Fruit fly (Drosophila melanogaster) whole organism, embryonic: ENCODE measurements around the gene Ccn.

Source experiments
- Aef1 ChIP-seq: fragments of 200-800 bp; sonication (Bioruptor generic); IDR thresholded peaks from 3 replicates; pipeline ENCODE4 v1.3.6; 2022; ENCODE audit warnings: missing biosample characterization, missing genetic modification characterization
- Awh ChIP-seq: fragments of 200-800 bp; sonication (Bioruptor generic); IDR thresholded peaks from 2 replicates; pipeline ENCODE4, ENCODE4 v1.3.6; 2022; ENCODE audit warnings: missing biosample characterization, missing genetic modification characterization
- Bgb ChIP-seq: fragments of 200-800 bp; sonication (Bioruptor generic); IDR thresholded peaks from 2 replicates; pipeline ENCODE4 v1.3.6; 2022; ENCODE audit warnings: missing biosample characterization, missing genetic modification characterization; ENCODE audit not compliant: partially characterized antibody
- CG11085 ChIP-seq: fragments of 200-800 bp; sonication (Bioruptor generic); IDR thresholded peaks from 2 replicates; pipeline ENCODE4 v1.3.6; 2022; ENCODE audit warnings: missing biosample characterization, missing genetic modification characterization
- CG11696 ChIP-seq: fragments of 200-800 bp; sonication (Bioruptor generic); IDR thresholded peaks from 2 replicates; pipeline ENCODE4 v1.3.6; 2022; ENCODE audit warnings: missing biosample characterization, missing genetic modification characterization
- CG12104 ChIP-seq: fragments of 200-800 bp; sonication (Bioruptor generic); optimal IDR thresholded peaks from 3 replicates; lab custom pipeline; 2016; ENCODE audit warnings: missing biosample characterization, missing genetic modification characterization
- CG1529 ChIP-seq: fragments of 200-800 bp; sonication (Bioruptor generic); optimal IDR thresholded peaks from 3 replicates; lab custom pipeline; 2018; ENCODE audit warnings: missing biosample characterization, missing genetic modification characterization
- CG17361 ChIP-seq: fragments of 200-800 bp; sonication (Bioruptor generic); IDR thresholded peaks from 3 replicates; pipeline ENCODE4 v1.3.6; 2022; ENCODE audit warnings: missing biosample characterization, missing genetic modification characterization
- CG2116 ChIP-seq: fragments of 200-800 bp; sonication (Bioruptor generic); optimal IDR thresholded peaks from 3 replicates; lab custom pipeline; 2018; ENCODE audit warnings: missing biosample characterization, mild to moderate bottlenecking, missing genetic modification characterization
- CG2202 ChIP-seq: fragments of 200-800 bp; sonication (Bioruptor generic); optimal IDR thresholded peaks from 2 replicates; lab custom pipeline; 2018; ENCODE audit warnings: missing biosample characterization, mild to moderate bottlenecking, missing genetic modification characterization
- CG2875 ChIP-seq: fragments of 200-800 bp; sonication (Bioruptor generic); optimal IDR thresholded peaks from 2 replicates; lab custom pipeline; 2017; ENCODE audit warnings: missing biosample characterization, mild to moderate bottlenecking, missing genetic modification characterization, missing genetic modification reagents
- CG30403 ChIP-seq: fragments of 200-800 bp; sonication (Bioruptor generic); optimal IDR thresholded peaks from 3 replicates; lab custom pipeline; 2016; ENCODE audit warnings: missing biosample characterization, missing genetic modification characterization
- CG31224 ChIP-seq: fragments of 200-800 bp; sonication (Bioruptor generic); IDR thresholded peaks from 2 replicates; pipeline ENCODE4 v1.3.6; 2022; ENCODE audit warnings: missing biosample characterization, missing genetic modification characterization
- CG31388 ChIP-seq: fragments of 200-800 bp; sonication (Bioruptor generic); optimal IDR thresholded peaks from 2 replicates; lab custom pipeline; 2016; ENCODE audit warnings: missing biosample characterization, missing genetic modification characterization
- CG3281 ChIP-seq: fragments of 200-800 bp; sonication (Bioruptor generic); optimal IDR thresholded peaks from 3 replicates; lab custom pipeline; 2017; ENCODE audit warnings: missing biosample characterization, mild to moderate bottlenecking, missing genetic modification characterization
- CG33213 ChIP-seq: fragments of 200-800 bp; sonication (Bioruptor generic); optimal IDR thresholded peaks from 3 replicates; lab custom pipeline; 2016; ENCODE audit warnings: missing biosample characterization, missing genetic modification characterization
- CG5245 ChIP-seq: fragments of 200-800 bp; sonication (Bioruptor generic); optimal IDR thresholded peaks from 3 replicates; lab custom pipeline; 2016; ENCODE audit warnings: missing biosample characterization, missing genetic modification characterization
- CG7372 ChIP-seq: fragments of 200-800 bp; sonication (Bioruptor generic); IDR thresholded peaks from 2 replicates; pipeline ENCODE4 v1.3.6; 2022; ENCODE audit warnings: missing biosample characterization, missing genetic modification characterization
- CG7745 ChIP-seq: fragments of 200-800 bp; sonication (Bioruptor generic); optimal IDR thresholded peaks from 2 replicates; lab custom pipeline; 2018; ENCODE audit warnings: missing biosample characterization, mild to moderate bottlenecking, missing genetic modification characterization, moderate library complexity
- CG7839 ChIP-seq: fragments of 200-800 bp; sonication (Bioruptor generic); optimal IDR thresholded peaks from 3 replicates; lab custom pipeline; 2018; ENCODE audit warnings: missing biosample characterization, mild to moderate bottlenecking, missing genetic modification characterization, moderate library complexity
- CG7963 ChIP-seq: fragments of 200-800 bp; sonication (Bioruptor generic); IDR thresholded peaks from 3 replicates; pipeline ENCODE4 v1.3.6; 2022; ENCODE audit warnings: missing biosample characterization, missing genetic modification characterization; ENCODE audit not compliant: partially characterized antibody
- CG7987 ChIP-seq: fragments of 200-800 bp; sonication (Bioruptor generic); optimal IDR thresholded peaks from 2 replicates; lab custom pipeline; 2018; ENCODE audit warnings: missing biosample characterization, mild to moderate bottlenecking, missing genetic modification characterization, moderate library complexity
- CG9437 ChIP-seq: fragments of 200-800 bp; sonication (Bioruptor generic); optimal IDR thresholded peaks from 2 replicates; lab custom pipeline; 2018; ENCODE audit warnings: missing biosample characterization, mild to moderate bottlenecking, missing genetic modification characterization
- CG9797 ChIP-seq: fragments of 200-800 bp; sonication (Bioruptor generic); optimal IDR thresholded peaks from 3 replicates; lab custom pipeline; 2018; ENCODE audit warnings: missing biosample characterization, mild to moderate bottlenecking, missing genetic modification characterization
- Camta ChIP-seq: fragments of 200-800 bp; sonication (Bioruptor generic); optimal IDR thresholded peaks from 2 replicates; lab custom pipeline; 2016; ENCODE audit warnings: missing biosample characterization, missing genetic modification characterization
- CkIIα-i1 ChIP-seq: fragments of 200-800 bp; sonication (Bioruptor generic); IDR thresholded peaks from 2 replicates; pipeline ENCODE4 v1.3.6; 2022; ENCODE audit warnings: missing biosample characterization, missing genetic modification characterization
- D19A ChIP-seq: fragments of 200-800 bp; optimal IDR thresholded peaks from 3 replicates; lab custom pipeline; 2019; ENCODE audit warnings: missing biosample characterization, mild to moderate bottlenecking, missing genetic modification characterization, moderate library complexity
- HmgD ChIP-seq: fragments of 200-800 bp; sonication (Bioruptor generic); optimal IDR thresholded peaks from 3 replicates; lab custom pipeline; 2016; ENCODE audit warnings: missing biosample characterization, missing genetic modification characterization
- Hmr ChIP-seq: fragments of 200-800 bp; sonication (Bioruptor generic); optimal IDR thresholded peaks from 3 replicates; lab custom pipeline; 2017; ENCODE audit warnings: mild to moderate bottlenecking, missing biosample characterization, missing genetic modification reagents, missing genetic modification characterization
- Hr39 ChIP-seq: fragments of >200 bp; optimal IDR thresholded peaks from 2 replicates; lab custom pipeline; 2017
- Hr51 ChIP-seq, 2 experiments: fragments of 200-800 bp; sonication (Bioruptor generic); optimal IDR thresholded peaks; 2 replicates in 1 of 2; 3 replicates in 1 of 2; lab custom pipeline; 2016 to 2018; ENCODE audit warnings: missing biosample characterization in 2 of 2, missing genetic modification characterization in 2 of 2, mild to moderate bottlenecking in 1 of 2, moderate library complexity in 1 of 2
- MBD-R2 ChIP-seq: fragments of 200-800 bp; sonication (Bioruptor generic); IDR thresholded peaks from 2 replicates; pipeline ENCODE4 v1.3.6; 2022; ENCODE audit warnings: missing biosample characterization, missing genetic modification characterization
- NK7.1 ChIP-seq: fragments of 200-800 bp; sonication (Bioruptor generic); optimal IDR thresholded peaks from 3 replicates; lab custom pipeline; 2016; ENCODE audit warnings: missing biosample characterization, missing genetic modification characterization
- Six4 ChIP-seq: fragments of 200-800 bp; sonication (Bioruptor generic); optimal IDR thresholded peaks from 2 replicates; lab custom pipeline; 2016; ENCODE audit warnings: missing biosample characterization, missing genetic modification characterization
- Sox102F ChIP-seq: fragments of 200-800 bp; sonication (Bioruptor generic); optimal IDR thresholded peaks from 2 replicates; lab custom pipeline; 2018; ENCODE audit warnings: missing biosample characterization, mild to moderate bottlenecking, missing genetic modification characterization, moderate library complexity
- Spps ChIP-seq: fragments of 200-800 bp; sonication (Bioruptor generic); optimal IDR thresholded peaks from 2 replicates; lab custom pipeline; 2018; ENCODE audit warnings: missing biosample characterization, mild to moderate bottlenecking, missing genetic modification characterization
- bab2 ChIP-seq: fragments of 200-800 bp; sonication (Bioruptor generic); optimal IDR thresholded peaks from 2 replicates; lab custom pipeline; 2016; ENCODE audit warnings: missing biosample characterization, missing genetic modification characterization
- chn ChIP-seq: fragments of 200-800 bp; sonication (Bioruptor generic); optimal IDR thresholded peaks from 2 replicates; lab custom pipeline; 2016; ENCODE audit warnings: missing biosample characterization, missing genetic modification characterization
- ci ChIP-seq: fragments of 200-800 bp; sonication (Bioruptor generic); IDR thresholded peaks from 3 replicates; pipeline ENCODE4 v1.3.6; 2022; ENCODE audit warnings: missing biosample characterization, missing genetic modification characterization
- disco-r ChIP-seq: fragments of 200-800 bp; sonication (Bioruptor generic); optimal IDR thresholded peaks from 2 replicates; lab custom pipeline; 2016; ENCODE audit warnings: missing biosample characterization, missing genetic modification characterization
- lola ChIP-seq, 3 experiments: fragments of >200 bp in 2 of 3; fragments of 200-800 bp in 1 of 3; sonication (Bioruptor generic) in 1 of 3; optimal IDR thresholded peaks; 2 replicates each; lab custom pipeline; 2017 to 2019; ENCODE audit warnings: missing biosample characterization in 3 of 3, missing genetic modification characterization in 3 of 3, mild to moderate bottlenecking in 1 of 3, moderate library complexity in 1 of 3
- pros ChIP-seq: fragments of 200-800 bp; sonication (Bioruptor generic); optimal IDR thresholded peaks from 3 replicates; lab custom pipeline; 2019; ENCODE audit warnings: missing biosample characterization, mild to moderate bottlenecking, missing genetic modification characterization, moderate library complexity
- schlank ChIP-seq: fragments of 200-800 bp; sonication (Bioruptor generic); optimal IDR thresholded peaks from 2 replicates; lab custom pipeline; 2018; ENCODE audit warnings: missing biosample characterization, mild to moderate bottlenecking, missing genetic modification characterization
- so ChIP-seq: fragments of 200-800 bp; sonication (Bioruptor generic); IDR thresholded peaks from 3 replicates; pipeline ENCODE4 v1.3.6; 2022; ENCODE audit warnings: missing biosample characterization, missing genetic modification characterization
- ssp ChIP-seq: fragments of 200-800 bp; sonication (Bioruptor generic); IDR thresholded peaks from 2 replicates; pipeline ENCODE4 v1.3.6; 2022; ENCODE audit warnings: missing biosample characterization, missing genetic modification characterization
- unpg ChIP-seq: fragments of 200-800 bp; sonication (Bioruptor generic); optimal IDR thresholded peaks from 3 replicates; lab custom pipeline; 2018; ENCODE audit warnings: missing biosample characterization, mild to moderate bottlenecking, missing genetic modification characterization, moderate library complexity
- vvl ChIP-seq: fragments of 200-800 bp; sonication (Bioruptor generic); IDR thresholded peaks from 2 replicates; pipeline ENCODE4 v1.3.6; 2022; ENCODE audit warnings: missing biosample characterization, missing genetic modification characterization
- zf30C ChIP-seq: fragments of 200-800 bp; sonication (Bioruptor generic); optimal IDR thresholded peaks from 3 replicates; lab custom pipeline; 2018; ENCODE audit warnings: missing biosample characterization, mild to moderate bottlenecking, missing genetic modification characterization
- zfh2 ChIP-seq: fragments of 200-800 bp; sonication (Bioruptor generic); optimal IDR thresholded peaks from 2 replicates; lab custom pipeline; 2016; ENCODE audit warnings: missing biosample characterization, missing genetic modification characterization

Gene Ccn

dm6 chr3L:17653701-17654667 is 35.8 kb upstream of the Ccn start, which contains the start of the genes Krn, Ndfip and CG7484 (continued):
- TF ChIP-seq CG7987 (GFP tag; lab: Kevin White, UChicago) = peak; percentile 27
- TF ChIP-seq Hr39 = no peak
- peak; percentile 49 for TF ChIP-seq Camta (GFP tag; lab: Kevin White, UChicago)
- TF ChIP-seq schlank = peak; percentile 39
- peak; percentile 90 for TF ChIP-seq CG12104
- TF ChIP-seq CG31224 = peak; percentile 73
- peak; percentile 95 for TF ChIP-seq CG30403 (GFP tag; lab: Kevin White, UChicago)
- peak; percentile 17 for TF ChIP-seq NK7.1 (GFP tag; lab: Kevin White, UChicago)
- peak; percentile 48 for TF ChIP-seq CG2202 (tag; lab: Kevin White, UChicago)
- TF ChIP-seq lola (GFP tag; optimal IDR thresholded peaks at IDR 0.05; lab: Kevin White, UChicago) = peak in 1 of 3 experiments; percentile 89
- peak; percentile 5 for TF ChIP-seq HmgD (GFP tag; lab: Kevin White, UChicago)
- no peak for TF ChIP-seq pros
- peak; percentile 71 for TF ChIP-seq CG33213
- peak; percentile 75 for TF ChIP-seq CG5245 (GFP tag; lab: Kevin White, UChicago)
- peak; percentile 86 for TF ChIP-seq vvl (GFP tag; lab: Robert Waterston, UW)
- TF ChIP-seq Six4 (GFP tag; lab: Kevin White, UChicago) = peak; percentile 77
- TF ChIP-seq chn = peak; percentile 70
- TF ChIP-seq CG17361 = peak; percentile 92
- peak; percentile 89 for TF ChIP-seq zfh2 (GFP tag; lab: Kevin White, UChicago)
- TF ChIP-seq Aef1 (GFP tag; lab: Robert Waterston, UW) = peak; percentile 85
- peak; percentile 92 for TF ChIP-seq Bgb (GFP tag; lab: Robert Waterston, UW)
- TF ChIP-seq Hmr (GFP tag; lab: Kevin White, UChicago) = peak; percentile 88
- TF ChIP-seq CkIIα-i1 (GFP tag; lab: Robert Waterston, UW) = no peak
- 0 out of 2 replicates have a peak, but pooled peaks have one; percentile 38 for TF ChIP-seq CG11696 (GFP tag; lab: Robert Waterston, UW)
- peak; percentile 79 for TF ChIP-seq so
- TF ChIP-seq CG7963 (GFP tag; lab: Robert Waterston, UW) = peak; percentile 87
- peak; percentile 86 for TF ChIP-seq unpg (GFP tag; lab: Kevin White, UChicago)
- peak; percentile 83 for TF ChIP-seq CG3281 (GFP tag; lab: Kevin White, UChicago)
- peak; percentile 87 to 91 for TF ChIP-seq Hr51 (GFP tag; optimal IDR thresholded peaks at IDR 0.05; lab: Kevin White, UChicago)
- TF ChIP-seq Sox102F (GFP tag; lab: Kevin White, UChicago) = peak; percentile 88
- peak; percentile 54 for TF ChIP-seq CG1529 (GFP tag; lab: Kevin White, UChicago)
- peak; percentile 75 for TF ChIP-seq ci (GFP tag; lab: Robert Waterston, UW)
- peak; percentile 76 for TF ChIP-seq bab2 (GFP tag; lab: Kevin White, UChicago)
- peak; percentile 71 for TF ChIP-seq MBD-R2 (GFP tag; lab: Robert Waterston, UW)
- TF ChIP-seq disco-r (GFP tag; lab: Kevin White, UChicago) = peak; percentile 19
- TF ChIP-seq CG11085 (GFP tag; lab: Robert Waterston, UW) = peak; percentile 83
- TF ChIP-seq Awh = no peak
- TF ChIP-seq CG9437 (GFP tag; lab: Kevin White, UChicago) = peak; percentile 72
- TF ChIP-seq CG7372 (GFP tag; lab: Robert Waterston, UW) = peak; percentile 87
- TF ChIP-seq CG9797 (GFP tag; lab: Kevin White, UChicago) = peak; percentile 41
- TF ChIP-seq CG7745 (tag; lab: Kevin White, UChicago) = peak; percentile 27
- TF ChIP-seq CG2875 (GFP tag; lab: Kevin White, UChicago) = peak; percentile 9
- peak; percentile 82 for TF ChIP-seq D19A (tag; lab: Kevin White, UChicago)
- peak; percentile 84 for TF ChIP-seq ssp (GFP tag; lab: Robert Waterston, UW)
- TF ChIP-seq CG31388 (GFP tag; lab: Kevin White, UChicago) = peak; percentile 20
- peak; percentile 90 for TF ChIP-seq CG7839 (tag; lab: Kevin White, UChicago)
- TF ChIP-seq CG2116 = peak; percentile 96
- peak; percentile 61 for TF ChIP-seq Spps (tag; lab: Kevin White, UChicago)
- no peak for TF ChIP-seq zf30C (GFP tag; lab: Kevin White, UChicago)
